Worm (Caenorhabditis elegans) whole organism, L3 larva: Measurements from ENCODE around the gene sre-32.
"Not testable (repeated sequence)": the region's sequence is repeated elsewhere in the genome, so short reads cannot be mapped to it uniquely, and the experiment has no call there.

Source experiments
- ama-1 ChIP-seq: fragments of 150-350 bp; optimal IDR thresholded peaks from 2 replicates; lab custom pipeline; 2018
- ceh-16 ChIP-seq: sonication (generic microtip); optimal IDR thresholded peaks from 2 replicates; lab custom pipeline; 2017; ENCODE audit warnings: missing biosample characterization, missing genetic modification characterization
- ceh-82 ChIP-seq: fragments of 150-350 bp; optimal IDR thresholded peaks from 2 replicates; lab custom pipeline; 2014; ENCODE audit warnings: missing biosample characterization, missing genetic modification characterization
- daf-12 ChIP-seq: fragments of 150-350 bp; optimal IDR thresholded peaks from 2 replicates; lab custom pipeline; 2014; ENCODE audit warnings: missing biosample characterization, missing genetic modification reagents, missing genetic modification characterization
- egl-5 ChIP-seq: fragments of 150-350 bp; optimal IDR thresholded peaks from 2 replicates; lab custom pipeline; 2017; ENCODE audit warnings: missing biosample characterization, missing genetic modification reagents, missing genetic modification characterization, inconsistent platforms
- elt-1 ChIP-seq: fragments of 150-350 bp; optimal IDR thresholded peaks from 2 replicates; lab custom pipeline; 2014; ENCODE audit warnings: missing biosample characterization, missing genetic modification characterization
- elt-3 ChIP-seq, 3 experiments: fragments of 150-350 bp in 1 of 3; sonication (generic microtip) in 2 of 3; optimal IDR thresholded peaks; 2 replicates in 2 of 3; 4 replicates in 1 of 3; lab custom pipeline; 2014 to 2017; ENCODE audit warnings: missing biosample characterization in 3 of 3, missing genetic modification characterization in 3 of 3
- eor-1 ChIP-seq, 2 experiments: fragments of 150-350 bp; optimal IDR thresholded peaks; 2 replicates each; lab custom pipeline; 2014 to 2018; ENCODE audit warnings: missing biosample characterization in 2 of 2, missing genetic modification characterization in 2 of 2
- fkh-10 ChIP-seq: sonication (generic microtip); optimal IDR thresholded peaks from 2 replicates; lab custom pipeline; 2017; ENCODE audit warnings: missing biosample characterization, missing genetic modification reagents, missing genetic modification characterization
- fkh-2 ChIP-seq: fragments of 150-350 bp; optimal IDR thresholded peaks from 2 replicates; lab custom pipeline; 2014; ENCODE audit warnings: missing biosample characterization, missing genetic modification reagents, missing genetic modification characterization
- fos-1 ChIP-seq: fragments of 150-350 bp; optimal IDR thresholded peaks from 2 replicates; lab custom pipeline; 2014; ENCODE audit warnings: missing biosample characterization, missing genetic modification characterization
- jun-1 ChIP-seq: fragments of 150-350 bp; optimal IDR thresholded peaks from 2 replicates; lab custom pipeline; 2014; ENCODE audit warnings: missing biosample characterization, missing genetic modification reagents, missing genetic modification characterization
- lin-15B ChIP-seq: fragments of 150-350 bp; optimal IDR thresholded peaks from 2 replicates; lab custom pipeline; 2014; ENCODE audit warnings: missing biosample characterization, missing genetic modification characterization
- lin-39 ChIP-seq: fragments of 150-350 bp; optimal IDR thresholded peaks from 2 replicates; lab custom pipeline; 2018; ENCODE audit warnings: missing biosample characterization, missing genetic modification reagents, missing genetic modification characterization
- mdl-1 ChIP-seq: fragments of 150-350 bp; optimal IDR thresholded peaks from 2 replicates; lab custom pipeline; 2014; ENCODE audit warnings: missing biosample characterization, missing genetic modification characterization
- nfya-1 ChIP-seq: sonication (generic microtip); optimal IDR thresholded peaks from 2 replicates; lab custom pipeline; 2017; ENCODE audit warnings: missing genetic modification characterization, mild to moderate bottlenecking, missing compliant biosample characterization, antibody characterized with exemption, moderate library complexity; ENCODE audit not compliant: insufficient read depth
- nhr-11 ChIP-seq: fragments of 150-350 bp; optimal IDR thresholded peaks from 2 replicates; lab custom pipeline; 2014; ENCODE audit warnings: missing biosample characterization, missing genetic modification characterization
- nhr-12 ChIP-seq: fragments of 150-350 bp; optimal IDR thresholded peaks from 2 replicates; lab custom pipeline; 2014; ENCODE audit warnings: missing biosample characterization, missing genetic modification characterization
- nhr-23 ChIP-seq: fragments of 150-350 bp; optimal IDR thresholded peaks from 2 replicates; lab custom pipeline; 2014; ENCODE audit warnings: missing biosample characterization, missing genetic modification reagents, missing genetic modification characterization
- nhr-25 ChIP-seq: sonication (generic microtip); optimal IDR thresholded peaks from 2 replicates; lab custom pipeline; 2017; ENCODE audit warnings: missing biosample characterization, missing genetic modification characterization
- nhr-28 ChIP-seq: fragments of 150-350 bp; optimal IDR thresholded peaks from 2 replicates; lab custom pipeline; 2014; ENCODE audit warnings: missing biosample characterization, missing genetic modification characterization
- nhr-67 ChIP-seq: fragments of 150-350 bp; optimal IDR thresholded peaks from 2 replicates; lab custom pipeline; 2014; ENCODE audit warnings: missing biosample characterization, missing genetic modification characterization
- nhr-76 ChIP-seq: fragments of 150-350 bp; sonication (generic microtip); optimal IDR thresholded peaks from 5 replicates; lab custom pipeline; 2014; ENCODE audit warnings: missing biosample characterization, missing genetic modification characterization
- nhr-77 ChIP-seq: fragments of 150-350 bp; optimal IDR thresholded peaks from 2 replicates; lab custom pipeline; 2014; ENCODE audit warnings: missing biosample characterization, missing genetic modification characterization
- pha-4 ChIP-seq: fragments of 150-350 bp; optimal IDR thresholded peaks from 2 replicates; lab custom pipeline; 2014; ENCODE audit warnings: missing biosample characterization, missing genetic modification reagents, missing genetic modification characterization
- skn-1 ChIP-seq: fragments of 150-350 bp; optimal IDR thresholded peaks from 2 replicates; lab custom pipeline; 2014; ENCODE audit warnings: missing biosample characterization, missing genetic modification characterization
- snpc-4 ChIP-seq: fragments of 150-350 bp; optimal IDR thresholded peaks from 2 replicates; lab custom pipeline; 2014; ENCODE audit warnings: missing biosample characterization, missing genetic modification characterization
- tbx-2 ChIP-seq: sonication (generic microtip); optimal IDR thresholded peaks from 2 replicates; lab custom pipeline; 2016; ENCODE audit warnings: mild to moderate bottlenecking, missing genetic modification characterization, missing compliant biosample characterization
- unc-39 ChIP-seq: sonication (generic microtip); optimal IDR thresholded peaks from 4 replicates; lab custom pipeline; 2017; ENCODE audit warnings: missing biosample characterization, missing genetic modification characterization
- zag-1 ChIP-seq: fragments of 150-350 bp; optimal IDR thresholded peaks from 2 replicates; lab custom pipeline; 2014; ENCODE audit warnings: missing biosample characterization, missing genetic modification characterization
- ztf-4 ChIP-seq: fragments of 150-350 bp; optimal IDR thresholded peaks from 2 replicates; lab custom pipeline; 2014; ENCODE audit warnings: missing biosample characterization, missing genetic modification characterization

The sre-32 gene

ce11 chrII:12452754-12453352, 3.7 kb downstream of the sre-32 start, which contains the start of the genes sre-35 and sre-33:
Gene sre-35, minus strand, starts transcription at chrII:12452854.
Gene sre-33, plus strand, starts transcription at chrII:12453302.
- TF ChIP-seq nfya-1 (tag; lab: Kevin White, UChicago): no peak
- no peak for TF ChIP-seq lin-39
- no peak for TF ChIP-seq eor-1 (tag; optimal IDR thresholded peaks at IDR 0.05; lab: Kevin White, UChicago)
- no peak for TF ChIP-seq nhr-76 (tag; lab: Kevin White, UChicago)
- TF ChIP-seq nhr-11: no peak
- no peak for TF ChIP-seq skn-1
- TF ChIP-seq zag-1 (tag; lab: Kevin White, UChicago): no peak
- TF ChIP-seq elt-1 (tag; lab: Kevin White, UChicago): no peak
- TF ChIP-seq unc-39 (tag; lab: Kevin White, UChicago): no peak
- no peak for TF ChIP-seq fkh-2 (tag; lab: Kevin White, UChicago)
- TF ChIP-seq daf-12 (tag; lab: Kevin White, UChicago): no peak

ce11 chrII:12449849-12450248, 6.7 kb downstream of the sre-32 start, which contains the start of gene sre-34:
Gene sre-34, plus strand, starts transcription at chrII:12450149.
- no peak for TF ChIP-seq nhr-12 (tag; lab: Kevin White, UChicago)

ce11 chrII:12448241-12448640, 8.3 kb downstream of the sre-32 start, which contains the start of gene srh-27:
Gene srh-27, plus strand, starts transcription at chrII:12448541.
- TF ChIP-seq mdl-1: no peak
- no peak for TF ChIP-seq nhr-28 (tag; lab: Kevin White, UChicago)
- no peak for TF ChIP-seq fkh-10 (GFP tag; lab: Kevin White, UChicago)
- TF ChIP-seq skn-1: no peak
- no peak for TF ChIP-seq elt-1 (tag; lab: Kevin White, UChicago)
- no peak for TF ChIP-seq ztf-4 (tag; lab: Kevin White, UChicago)
- TF ChIP-seq nhr-11: no peak
- TF ChIP-seq, all 47 proteins: peak for 0

- TF ChIP-seq daf-12 (tag; lab: Kevin White, UChicago) (no peak), pha-4 (tag; lab: Kevin White, UChicago) (no peak), ama-1 (lab: Kevin White, UChicago) (no peak), nhr-76 (tag; lab: Kevin White, UChicago) (no peak), fkh-2 (tag; lab: Kevin White, UChicago) (no peak), ceh-16 (tag; lab: Kevin White, UChicago) (no peak), ztf-4 (tag; lab: Kevin White, UChicago) (no peak), jun-1 (tag; lab: Kevin White, UChicago) (no peak), lin-15B (no peak), snpc-4 (no peak), skn-1 (no peak), nhr-28 (tag; lab: Kevin White, UChicago) (no peak), nhr-67 (no peak), mdl-1 (no peak), fos-1 (tag; lab: Kevin White, UChicago) (no peak), tbx-2 (tag; lab: Kevin White, UChicago) (no peak), egl-5 (tag; lab: Kevin White, UChicago) (no peak), ceh-82 (tag; lab: Kevin White, UChicago) (no peak), nhr-25 (tag; lab: Kevin White, UChicago) (no peak), elt-3 (tag; optimal IDR thresholded peaks at IDR 0.05; lab: Kevin White, UChicago) (no peak)
- TF ChIP-seq, all 47 proteins: peak for 0
Measured at ce11 chrII:12444679-12445376, 11.7 kb downstream of the sre-32 start, which contains the start of the genes W05H5.1 and pitr-6. Gene W05H5.1, minus strand, starts transcription at chrII:12444779. Gene pitr-6, plus strand, starts transcription at chrII:12445326.

- TF ChIP-seq nhr-77 (tag; lab: Kevin White, UChicago); nhr-67; lin-39: not testable (repeated sequence)
Measured at ce11 chrII:12441164-12441563, 15.4 kb downstream of the sre-32 start, which contains the start of gene Y57A10C.10. Gene Y57A10C.10, minus strand, starts transcription at chrII:12441264.

- TF ChIP-seq ceh-82 (tag; lab: Kevin White, UChicago) (no peak), nhr-11 (no peak), nhr-23 (tag; lab: Kevin White, UChicago) (no peak)
Measured at ce11 chrII:12438441-12438840, 18.1 kb downstream of the sre-32 start, which contains the start of gene Y57A10C.9. Gene Y57A10C.9, minus strand, starts transcription at chrII:12438541.
